Fruit fly (Drosophila melanogaster): ENCODE results near the gene CG8661.

DNA sequence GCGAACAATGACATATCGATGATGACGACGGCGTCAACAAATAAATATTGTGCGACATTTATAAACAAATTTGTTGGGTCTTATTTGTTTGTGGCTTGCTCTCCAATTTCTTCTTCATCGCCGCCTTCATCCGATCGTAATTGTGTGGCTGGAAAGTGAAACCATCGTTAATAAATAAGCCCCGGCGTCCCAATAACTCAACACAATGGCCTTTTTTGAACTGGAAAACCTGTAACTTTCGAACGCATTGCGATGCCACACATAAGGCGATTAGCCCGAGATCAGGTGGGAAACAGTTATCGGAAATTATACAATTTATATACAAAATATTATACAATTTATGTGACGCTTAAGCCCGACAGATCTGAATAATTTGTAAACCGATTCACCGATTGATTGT, 47.8 kb downstream of the CG8661 start:
- TF ChIP-seq E2f2 (GFP tag; IDR thresholded peaks at IDR 0.05) (no peak), peb (GFP tag; IDR thresholded peaks at IDR 0.05) (no peak), Hmx (GFP tag; optimal IDR thresholded peaks at IDR 0.05) (no peak), crp (GFP tag; optimal IDR thresholded peaks at IDR 0.05) (no peak), CG11085 (GFP tag; IDR thresholded peaks at IDR 0.05) (no peak), az2 (GFP tag; optimal IDR thresholded peaks at IDR 0.05) (no peak), Dfd (GFP tag; optimal IDR thresholded peaks at IDR 0.05) (no peak), schlank (tag; optimal IDR thresholded peaks at IDR 0.05) (no peak)
